Worm (Caenorhabditis elegans): ENCODE data around the gene thn-5.

ce11 chrIV:5202575-5202974 is 28.1 kb upstream of the thn-5 start:
- TF ChIP-seq ztf-29 (GFP tag; IDR thresholded peaks at IDR 0.05) (no peak), tab-1 (GFP tag; IDR thresholded peaks at IDR 0.05) (no peak), flt-1 (GFP tag; IDR thresholded peaks at IDR 0.05) (no peak), ref-1 (GFP tag; conservative IDR thresholded peaks at IDR 0.05) (no peak), klf-2 (GFP tag; conservative IDR thresholded peaks at IDR 0.05) (no peak)
